Fruit fly (Drosophila melanogaster) whole organism, embryonic: ENCODE data around the gene Lcp65Ae.

ENCODE experiments used
- Atf3 ChIP-seq: fragments of 200-800 bp; sonication (Bioruptor generic); optimal IDR thresholded peaks from 3 replicates; lab custom pipeline; 2016; ENCODE audit warnings: missing biosample characterization, missing genetic modification characterization
- Bdp1 ChIP-seq: fragments of 200-800 bp; sonication (Bioruptor generic); optimal IDR thresholded peaks from 3 replicates; lab custom pipeline; 2016; ENCODE audit warnings: missing biosample characterization, missing genetic modification characterization
- BtbVII ChIP-seq: fragments of 200-800 bp; sonication (Bioruptor generic); optimal IDR thresholded peaks from 3 replicates; lab custom pipeline; 2017; ENCODE audit warnings: missing biosample characterization, mild to moderate bottlenecking, missing genetic modification characterization
- C15 ChIP-seq: fragments of 200-800 bp; sonication (Bioruptor generic); IDR thresholded peaks from 3 replicates; pipeline ENCODE4 v1.3.6; 2022; ENCODE audit warnings: missing biosample characterization, missing genetic modification characterization
- CG10543 ChIP-seq: fragments of 200-800 bp; sonication (Bioruptor generic); optimal IDR thresholded peaks from 3 replicates; lab custom pipeline; 2017; ENCODE audit warnings: missing biosample characterization, mild to moderate bottlenecking, missing genetic modification characterization, moderate library complexity
- CG10959 ChIP-seq: fragments of 200-800 bp; sonication (Bioruptor generic); IDR thresholded peaks from 2 replicates; pipeline ENCODE4 v1.3.6; 2022; ENCODE audit warnings: missing biosample characterization, missing genetic modification characterization
- CG11085 ChIP-seq: fragments of 200-800 bp; sonication (Bioruptor generic); IDR thresholded peaks from 2 replicates; pipeline ENCODE4 v1.3.6; 2022; ENCODE audit warnings: missing biosample characterization, missing genetic modification characterization
- CG11247 ChIP-seq: fragments of 200-800 bp; sonication (Bioruptor generic); IDR thresholded peaks from 2 replicates; pipeline ENCODE4 v1.3.6; 2022; ENCODE audit warnings: missing biosample characterization, missing genetic modification characterization
- CG12659 ChIP-seq: fragments of 200-800 bp; sonication (Bioruptor generic); optimal IDR thresholded peaks from 3 replicates; lab custom pipeline; 2017; ENCODE audit warnings: mild to moderate bottlenecking, missing biosample characterization, missing genetic modification reagents, missing genetic modification characterization
- CG14014 ChIP-seq: fragments of 200-800 bp; sonication (Bioruptor generic); IDR thresholded peaks from 2 replicates; pipeline ENCODE4 v1.3.6; 2022; ENCODE audit warnings: missing biosample characterization, missing genetic modification characterization
- CG14667 ChIP-seq: fragments of 200-800 bp; sonication (Bioruptor generic); IDR thresholded peaks from 2 replicates; pipeline ENCODE4 v1.3.6; 2022; ENCODE audit warnings: missing biosample characterization, missing genetic modification characterization
- CG15073 ChIP-seq: fragments of 200-800 bp; sonication (Bioruptor generic); optimal IDR thresholded peaks from 2 replicates; lab custom pipeline; 2016; ENCODE audit warnings: missing biosample characterization, missing genetic modification characterization
- CG1529 ChIP-seq: fragments of 200-800 bp; sonication (Bioruptor generic); optimal IDR thresholded peaks from 3 replicates; lab custom pipeline; 2018; ENCODE audit warnings: missing biosample characterization, missing genetic modification characterization
- CG15514 ChIP-seq: fragments of 200-800 bp; sonication (Bioruptor generic); optimal IDR thresholded peaks from 3 replicates; lab custom pipeline; 2017; ENCODE audit warnings: missing biosample characterization, missing genetic modification characterization, mild to moderate bottlenecking, moderate library complexity, missing genetic modification reagents
- CG1603 ChIP-seq: fragments of 200-800 bp; sonication (Bioruptor generic); optimal IDR thresholded peaks from 2 replicates; lab custom pipeline; 2019; ENCODE audit warnings: missing biosample characterization, mild to moderate bottlenecking, missing genetic modification characterization, moderate library complexity
- CG1647 ChIP-seq: fragments of 200-800 bp; sonication (Bioruptor generic); optimal IDR thresholded peaks from 3 replicates; lab custom pipeline; 2016; ENCODE audit warnings: missing biosample characterization, missing genetic modification characterization
- CG1832 ChIP-seq: fragments of 200-800 bp; sonication (Bioruptor generic); optimal IDR thresholded peaks from 2 replicates; lab custom pipeline; 2017; ENCODE audit warnings: missing biosample characterization, mild to moderate bottlenecking, missing genetic modification characterization, inconsistent platforms
- CG2678 ChIP-seq: fragments of 200-800 bp; sonication (Bioruptor generic); optimal IDR thresholded peaks from 3 replicates; lab custom pipeline; 2019; ENCODE audit warnings: missing biosample characterization, mild to moderate bottlenecking, missing genetic modification characterization, moderate library complexity
- CG32532 ChIP-seq: fragments of 200-800 bp; sonication (Bioruptor generic); IDR thresholded peaks from 2 replicates; pipeline ENCODE4 v1.3.6; 2022; ENCODE audit warnings: missing biosample characterization, missing genetic modification characterization
- CG4820 ChIP-seq: fragments of 200-800 bp; sonication (Bioruptor generic); optimal IDR thresholded peaks from 3 replicates; lab custom pipeline; 2016; ENCODE audit warnings: missing biosample characterization, missing genetic modification characterization
- CG5245 ChIP-seq: fragments of 200-800 bp; sonication (Bioruptor generic); optimal IDR thresholded peaks from 3 replicates; lab custom pipeline; 2016; ENCODE audit warnings: missing biosample characterization, missing genetic modification characterization
- CG7372 ChIP-seq: fragments of 200-800 bp; sonication (Bioruptor generic); IDR thresholded peaks from 2 replicates; pipeline ENCODE4 v1.3.6; 2022; ENCODE audit warnings: missing biosample characterization, missing genetic modification characterization
- CG7987 ChIP-seq: fragments of 200-800 bp; sonication (Bioruptor generic); optimal IDR thresholded peaks from 2 replicates; lab custom pipeline; 2018; ENCODE audit warnings: missing biosample characterization, mild to moderate bottlenecking, missing genetic modification characterization, moderate library complexity
- CG9817 ChIP-seq: fragments of 200-800 bp; sonication (Bioruptor generic); optimal IDR thresholded peaks from 2 replicates; lab custom pipeline; 2018; ENCODE audit warnings: missing biosample characterization, mild to moderate bottlenecking, missing genetic modification characterization, moderate library complexity
- Drgx ChIP-seq: fragments of 200-800 bp; sonication (Bioruptor generic); IDR thresholded peaks from 2 replicates; pipeline ENCODE4 v1.3.6; 2022; ENCODE audit warnings: missing biosample characterization, missing genetic modification characterization
- Ets65A ChIP-seq: fragments of 200-800 bp; sonication (Bioruptor generic); peaks from one replicate; lab custom pipeline; 2016; ENCODE audit warnings: missing biosample characterization, missing genetic modification characterization
- H15 ChIP-seq: fragments of 200-800 bp; sonication (Bioruptor generic); IDR thresholded peaks from 3 replicates; pipeline ENCODE4 v1.3.6; 2022; ENCODE audit warnings: missing biosample characterization, missing genetic modification characterization
- HLH3B ChIP-seq: fragments of 200-800 bp; sonication (Bioruptor generic); IDR thresholded peaks from 2 replicates; pipeline ENCODE4 v1.3.6; 2022; ENCODE audit warnings: missing biosample characterization, missing genetic modification characterization
- NFAT ChIP-seq: fragments of 200-800 bp; sonication (Bioruptor generic); IDR thresholded peaks from 2 replicates; pipeline ENCODE4 v1.3.6; 2022; ENCODE audit warnings: missing biosample characterization, missing genetic modification characterization
- Rx ChIP-seq: fragments of 200-800 bp; sonication (Bioruptor generic); IDR thresholded peaks from 2 replicates; pipeline ENCODE4 v1.3.6; 2022; ENCODE audit warnings: missing biosample characterization, missing genetic modification characterization
- Stat92E ChIP-seq, 3 experiments: fragments of >200 bp in 2 of 3; fragments of 200-800 bp in 1 of 3; sonication (Bioruptor generic) in 1 of 3; optimal IDR thresholded peaks; 2 replicates each; lab custom pipeline; 2017 to 2019; ENCODE audit warnings: missing biosample characterization in 3 of 3, missing genetic modification characterization in 3 of 3, mild to moderate bottlenecking in 1 of 3, moderate library complexity in 1 of 3
- cato ChIP-seq: fragments of 200-800 bp; sonication (Bioruptor generic); optimal IDR thresholded peaks from 2 replicates; lab custom pipeline; 2016; ENCODE audit warnings: missing biosample characterization, missing genetic modification characterization, borderline replicate concordance
- chm ChIP-seq: fragments of 200-800 bp; sonication (Bioruptor generic); IDR thresholded peaks from 2 replicates; pipeline ENCODE4 v1.3.6; 2022; ENCODE audit warnings: missing biosample characterization, missing genetic modification characterization
- crol ChIP-seq: fragments of 200-800 bp; sonication (Bioruptor generic); IDR thresholded peaks from 2 replicates; pipeline ENCODE4 v1.3.6; 2022; ENCODE audit warnings: missing biosample characterization, missing genetic modification characterization
- cwo ChIP-seq: fragments of 200-800 bp; sonication (Bioruptor generic); optimal IDR thresholded peaks from 3 replicates; lab custom pipeline; 2017; ENCODE audit warnings: missing biosample characterization, missing genetic modification characterization, mild to moderate bottlenecking, moderate library complexity, missing genetic modification reagents
- danr ChIP-seq: fragments of 200-800 bp; sonication (Bioruptor generic); IDR thresholded peaks from 2 replicates; pipeline ENCODE4 v1.3.6; 2022; ENCODE audit warnings: missing biosample characterization, missing genetic modification characterization
- dati ChIP-seq: fragments of 200-800 bp; sonication (Bioruptor generic); IDR thresholded peaks from 2 replicates; pipeline ENCODE4 v1.3.6; 2022; ENCODE audit warnings: missing biosample characterization, missing genetic modification characterization
- dimm ChIP-seq: fragments of 200-800 bp; sonication (Bioruptor generic); IDR thresholded peaks from 2 replicates; pipeline ENCODE4 v1.3.6; 2022; ENCODE audit warnings: missing biosample characterization, missing genetic modification characterization
- dm ChIP-seq: fragments of 200-800 bp; sonication (Bioruptor generic); optimal IDR thresholded peaks from 3 replicates; lab custom pipeline; 2016; ENCODE audit warnings: missing biosample characterization, missing genetic modification characterization
- gce ChIP-seq: fragments of 200-800 bp; sonication (Bioruptor generic); IDR thresholded peaks from 3 replicates; pipeline ENCODE4 v1.3.6; 2022; ENCODE audit warnings: missing biosample characterization, missing genetic modification characterization
- grau ChIP-seq: fragments of 200-800 bp; optimal IDR thresholded peaks from 3 replicates; lab custom pipeline; 2019; ENCODE audit warnings: missing biosample characterization, mild to moderate bottlenecking, missing genetic modification characterization, moderate library complexity
- gsb ChIP-seq: fragments of 200-800 bp; sonication (Bioruptor generic); IDR thresholded peaks from 2 replicates; pipeline ENCODE4 v1.3.6; 2022; ENCODE audit warnings: missing biosample characterization, missing genetic modification characterization
- hbn ChIP-seq: fragments of 200-800 bp; sonication (Bioruptor generic); IDR thresholded peaks from 2 replicates; pipeline ENCODE4 v1.3.6; 2022; ENCODE audit warnings: missing biosample characterization, missing genetic modification characterization; ENCODE audit not compliant: partially characterized antibody
- org-1 ChIP-seq: fragments of 200-800 bp; sonication (Bioruptor generic); optimal IDR thresholded peaks from 2 replicates; lab custom pipeline; 2017; ENCODE audit warnings: missing biosample characterization, missing genetic modification characterization
- peb ChIP-seq: fragments of 200-800 bp; sonication (Bioruptor generic); IDR thresholded peaks from 2 replicates; pipeline ENCODE4 v1.3.6; 2022; ENCODE audit warnings: missing biosample characterization, missing genetic modification characterization
- pnt ChIP-seq: fragments of 200-800 bp; sonication (Bioruptor generic); optimal IDR thresholded peaks from 3 replicates; lab custom pipeline; 2016; ENCODE audit warnings: missing biosample characterization, missing genetic modification characterization
- ranshi ChIP-seq: fragments of 200-800 bp; sonication (Bioruptor generic); IDR thresholded peaks from 2 replicates; pipeline ENCODE4 v1.3.6; 2022; ENCODE audit warnings: missing biosample characterization, missing genetic modification characterization
- sens ChIP-seq: fragments of 200-800 bp; sonication (Bioruptor generic); peaks from one replicate; lab custom pipeline; 2016; ENCODE audit warnings: missing biosample characterization, missing genetic modification characterization
- sens-2 ChIP-seq: fragments of 200-800 bp; sonication (Bioruptor generic); IDR thresholded peaks from 2 replicates; pipeline ENCODE4 v1.3.6; 2022; ENCODE audit warnings: missing biosample characterization, missing genetic modification characterization
- tna ChIP-seq: fragments of 200-800 bp; sonication (Bioruptor generic); IDR thresholded peaks from 2 replicates; pipeline ENCODE4 v1.3.6; 2022; ENCODE audit warnings: missing biosample characterization, missing genetic modification characterization; ENCODE audit not compliant: partially characterized antibody
- toy ChIP-seq: fragments of 200-800 bp; sonication (Bioruptor generic); IDR thresholded peaks from 2 replicates; pipeline ENCODE4 v1.3.6; 2022; ENCODE audit warnings: missing biosample characterization, missing genetic modification characterization
- yki ChIP-seq: fragments of >200 bp; optimal IDR thresholded peaks from 3 replicates; lab custom pipeline; 2018
- zf30C ChIP-seq: fragments of 200-800 bp; sonication (Bioruptor generic); optimal IDR thresholded peaks from 3 replicates; lab custom pipeline; 2018; ENCODE audit warnings: missing biosample characterization, mild to moderate bottlenecking, missing genetic modification characterization

Lcp65Ae gene

dm6 chr3L:6094697-6095096, 43.2 kb downstream of the Lcp65Ae start, which contains the start of the genes CG10467 and loj (continued):
- TF ChIP-seq tna (no peak), BtbVII (GFP tag; lab: Kevin White, UChicago) (peak; percentile 80), C15 (GFP tag; lab: Robert Waterston, UW) (peak; percentile 87), dm (peak; percentile 66), CG1832 (GFP tag; lab: Kevin White, UChicago) (no peak), cwo (GFP tag; lab: Kevin White, UChicago) (peak; percentile 83), gsb (GFP tag; lab: Robert Waterston, UW) (peak; percentile 90), CG1529 (GFP tag; lab: Kevin White, UChicago) (peak; percentile 82), NFAT (GFP tag; lab: Robert Waterston, UW) (peak; percentile 97), CG11247 (GFP tag; lab: Robert Waterston, UW) (peak; percentile 97), dimm (GFP tag; lab: Robert Waterston, UW) (peak; percentile 91), danr (GFP tag; lab: Robert Waterston, UW) (peak; percentile 93), dati (GFP tag; lab: Robert Waterston, UW) (peak; percentile 80), CG1647 (GFP tag; lab: Kevin White, UChicago) (peak; percentile 74), Rx (GFP tag; lab: Robert Waterston, UW) (peak; percentile 94), crol (GFP tag; lab: Robert Waterston, UW) (peak; percentile 47; the same call in 1 of the 2 replicates), CG10543 (GFP tag; lab: Kevin White, UChicago) (peak; percentile 91), pnt (peak; percentile 82), CG5245 (GFP tag; lab: Kevin White, UChicago) (peak; percentile 93), CG1603 (tag; lab: Kevin White, UChicago) (peak; percentile 51), toy (GFP tag; lab: Robert Waterston, UW) (peak; percentile 90), CG7372 (GFP tag; lab: Robert Waterston, UW) (peak; percentile 97), peb (peak; percentile 92), CG2678 (tag; lab: Kevin White, UChicago) (peak; percentile 95), Bdp1 (GFP tag; lab: Kevin White, UChicago) (peak; percentile 78), CG15514 (GFP tag; lab: Kevin White, UChicago) (peak; percentile 84), CG7987 (GFP tag; lab: Kevin White, UChicago) (peak; percentile 73), CG32532 (peak; percentile 98), HLH3B (GFP tag; lab: Robert Waterston, UW) (peak; percentile 97), sens (peak; percentile 97), sens-2 (GFP tag; lab: Robert Waterston, UW) (peak; percentile 87), grau (tag; lab: Kevin White, UChicago) (peak; percentile 95), zf30C (GFP tag; lab: Kevin White, UChicago) (no peak), CG4820 (GFP tag; lab: Kevin White, UChicago) (peak; percentile 96), chm (GFP tag; lab: Robert Waterston, UW) (peak; percentile 93), CG15073 (GFP tag; lab: Kevin White, UChicago) (peak; percentile 93), CG12659 (peak; percentile 96), CG10959 (peak; percentile 94), Stat92E (GFP tag; optimal IDR thresholded peaks at IDR 0.05; lab: Kevin White, UChicago) (peak in 1 of 3 experiments; percentile 86), yki (lab: Kevin White, UChicago) (no peak), Ets65A (GFP tag; lab: Kevin White, UChicago) (peak; percentile 100), hbn (peak; percentile 63), CG9817 (tag; lab: Kevin White, UChicago) (peak; percentile 98), H15 (GFP tag; lab: Robert Waterston, UW) (peak; percentile 96), Atf3 (peak; percentile 72), CG14014 (GFP tag; lab: Robert Waterston, UW) (peak; percentile 97), ranshi (peak; percentile 98), cato (GFP tag; lab: Kevin White, UChicago) (peak; percentile 94), org-1 (peak; percentile 75), CG14667 (GFP tag; lab: Robert Waterston, UW) (peak; percentile 97), Drgx (GFP tag; lab: Robert Waterston, UW) (peak; percentile 81), gce (peak; percentile 90), CG11085 (GFP tag; lab: Robert Waterston, UW) (peak; percentile 97)
